Worm (Caenorhabditis elegans): ENCODE results near the gene T06E4.21.

DNA sequence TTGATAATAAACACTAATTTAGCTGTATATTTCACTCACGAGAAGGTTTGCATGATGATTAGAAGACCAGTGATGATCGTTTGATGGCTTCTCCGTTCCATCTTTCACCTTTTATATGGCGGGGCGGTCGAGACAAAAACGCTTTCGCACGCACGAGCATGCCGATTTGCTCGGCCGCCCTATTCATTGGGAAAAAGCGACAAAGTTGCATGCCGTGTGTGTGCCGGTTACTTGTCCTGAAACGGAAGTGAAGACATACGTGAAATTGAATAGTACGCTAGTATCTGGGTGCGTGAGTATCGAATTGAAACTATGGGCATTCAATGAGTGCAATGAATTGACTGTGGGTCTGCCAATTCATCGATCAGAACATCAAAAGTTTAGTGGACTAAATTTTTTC is 28.6 kb upstream of the T06E4.21 start, which contains the start of gene idpc-5:
- no peak for TF ChIP-seq dao-5 (tag; optimal IDR thresholded peaks at IDR 0.05)
- TF ChIP-seq him-1 (tag; optimal IDR thresholded peaks at IDR 0.05): no peak
- TF ChIP-seq W03F9.2 (tag; optimal IDR thresholded peaks at IDR 0.05): no peak

Measured in whole organism, L4/young adult.